Worm (Caenorhabditis elegans) whole organism, late embryonic: Measurements from ENCODE around the gene F02C12.1.

Source experiments
- C08G9.2 ChIP-seq: sonication (generic microtip); optimal IDR thresholded peaks from 2 replicates; lab custom pipeline; 2016; ENCODE audit warnings: mild to moderate bottlenecking, missing genetic modification characterization, moderate library complexity, missing compliant biosample characterization
- F13H6.1 ChIP-seq: sonication (generic microtip); optimal IDR thresholded peaks from 2 replicates; lab custom pipeline; 2016; ENCODE audit warnings: missing genetic modification characterization, missing compliant biosample characterization
- K02D7.2 ChIP-seq: sonication (generic microtip); optimal IDR thresholded peaks from 2 replicates; lab custom pipeline; 2017; ENCODE audit warnings: mild to moderate bottlenecking, missing genetic modification characterization, missing compliant biosample characterization
- ahr-1 ChIP-seq: sonication (generic microtip); optimal IDR thresholded peaks from 2 replicates; lab custom pipeline; 2016; ENCODE audit warnings: missing genetic modification characterization, missing compliant biosample characterization
- ama-1 ChIP-seq: fragments of 150-350 bp; optimal IDR thresholded peaks from 2 replicates; lab custom pipeline; 2014
- ceh-14 ChIP-seq: sonication (generic microtip); optimal IDR thresholded peaks from 2 replicates; lab custom pipeline; 2016; ENCODE audit warnings: missing genotype, missing genetic modification characterization, missing compliant biosample characterization
- ceh-19 ChIP-seq: fragments of 200-800 bp; sonication (Bioruptor generic); optimal IDR thresholded peaks from 2 replicates; lab custom pipeline; 2018; ENCODE audit warnings: mild to moderate bottlenecking, missing genetic modification characterization, missing compliant biosample characterization
- ceh-2 ChIP-seq: sonication (generic microtip); optimal IDR thresholded peaks from 2 replicates; lab custom pipeline; 2016; ENCODE audit warnings: missing genotype, missing genetic modification characterization, missing compliant biosample characterization
- ceh-22 ChIP-seq: sonication (generic microtip); optimal IDR thresholded peaks from 2 replicates; lab custom pipeline; 2017; ENCODE audit warnings: missing biosample characterization, missing genetic modification characterization
- ceh-24 ChIP-seq: sonication (generic microtip); optimal IDR thresholded peaks from 2 replicates; lab custom pipeline; 2016; ENCODE audit warnings: mild to moderate bottlenecking, missing genetic modification characterization, missing compliant biosample characterization
- ceh-31 ChIP-seq: sonication (generic microtip); optimal IDR thresholded peaks from 2 replicates; lab custom pipeline; 2016; ENCODE audit warnings: missing genetic modification characterization, missing compliant biosample characterization
- ceh-34 ChIP-seq: sonication (generic microtip); optimal IDR thresholded peaks from 2 replicates; lab custom pipeline; 2016; ENCODE audit warnings: mild to moderate bottlenecking, missing genetic modification characterization, missing compliant biosample characterization
- ceh-45 ChIP-seq: fragments of 200-800 bp; sonication (Bioruptor generic); IDR thresholded peaks from 2 replicates; pipeline ENCODE4 v1.3.6; 2022; ENCODE audit warnings: missing genetic modification reagents, missing genetic modification characterization, missing compliant biosample characterization
- ceh-48 ChIP-seq: sonication (generic microtip); optimal IDR thresholded peaks from 2 replicates; lab custom pipeline; 2016; ENCODE audit warnings: missing genetic modification characterization, inconsistent platforms, missing compliant biosample characterization
- ceh-6 ChIP-seq: fragments of 200-800 bp; sonication (Bioruptor generic); optimal IDR thresholded peaks from 2 replicates; lab custom pipeline; 2018; ENCODE audit warnings: mild to moderate bottlenecking, missing genetic modification characterization, missing compliant biosample characterization
- che-1 ChIP-seq: sonication (generic microtip); optimal IDR thresholded peaks from 2 replicates; lab custom pipeline; 2016; ENCODE audit warnings: mild to moderate bottlenecking, missing genetic modification characterization, missing compliant biosample characterization
- dmd-4 ChIP-seq: sonication (generic microtip); optimal IDR thresholded peaks from 2 replicates; lab custom pipeline; 2016; ENCODE audit warnings: borderline replicate concordance, missing genetic modification characterization, missing compliant biosample characterization
- elt-2 ChIP-seq: sonication (generic microtip); optimal IDR thresholded peaks from 2 replicates; lab custom pipeline; 2016; ENCODE audit warnings: missing genetic modification reagents, missing genetic modification characterization, missing compliant biosample characterization
- elt-4 ChIP-seq: sonication (generic microtip); optimal IDR thresholded peaks from 2 replicates; lab custom pipeline; 2016; ENCODE audit warnings: missing genetic modification characterization, missing compliant biosample characterization
- ets-4 ChIP-seq: sonication (generic microtip); optimal IDR thresholded peaks from 2 replicates; lab custom pipeline; 2016; ENCODE audit warnings: missing genetic modification characterization, missing compliant biosample characterization
- fkh-10 ChIP-seq: fragments of 150-350 bp; optimal IDR thresholded peaks from 2 replicates; lab custom pipeline; 2014; ENCODE audit warnings: missing biosample characterization, missing genetic modification reagents, missing genetic modification characterization
- fkh-6 ChIP-seq: sonication (generic microtip); optimal IDR thresholded peaks from 2 replicates; lab custom pipeline; 2016; ENCODE audit warnings: missing genetic modification characterization, missing compliant biosample characterization
- hlh-13 ChIP-seq: fragments of 200-800 bp; sonication (Bioruptor generic); optimal IDR thresholded peaks from 2 replicates; lab custom pipeline; 2018; ENCODE audit warnings: mild to moderate bottlenecking, missing genetic modification characterization, missing compliant biosample characterization
- hlh-30 ChIP-seq: sonication (generic microtip); optimal IDR thresholded peaks from 2 replicates; lab custom pipeline; 2017; ENCODE audit warnings: antibody characterized with exemption, missing genetic modification characterization, missing compliant biosample characterization; ENCODE audit not compliant: insufficient read depth
- hlh-6 ChIP-seq: sonication (generic microtip); optimal IDR thresholded peaks from 2 replicates; lab custom pipeline; 2016; ENCODE audit warnings: missing genotype, missing genetic modification characterization, missing compliant biosample characterization
- hlh-8 ChIP-seq: sonication (generic microtip); optimal IDR thresholded peaks from 2 replicates; lab custom pipeline; 2016; ENCODE audit warnings: missing genotype, missing genetic modification characterization, missing compliant biosample characterization
- lin-11 ChIP-seq: fragments of 200-800 bp; sonication (Bioruptor generic); optimal IDR thresholded peaks from 2 replicates; lab custom pipeline; 2018; ENCODE audit warnings: mild to moderate bottlenecking, missing genetic modification characterization, missing compliant biosample characterization
- madf-2 ChIP-seq: sonication (generic microtip); optimal IDR thresholded peaks from 2 replicates; lab custom pipeline; 2017; ENCODE audit warnings: missing genetic modification characterization, missing compliant biosample characterization
- mec-3 ChIP-seq: sonication (generic microtip); optimal IDR thresholded peaks from 2 replicates; lab custom pipeline; 2016; ENCODE audit warnings: borderline replicate concordance, missing genetic modification characterization, missing compliant biosample characterization
- nfya-1 ChIP-seq: sonication (generic microtip); optimal IDR thresholded peaks from 2 replicates; lab custom pipeline; 2017; ENCODE audit warnings: missing genetic modification characterization, mild to moderate bottlenecking, missing compliant biosample characterization, antibody characterized with exemption, moderate library complexity
- nhr-232 ChIP-seq: sonication (generic microtip); optimal IDR thresholded peaks from 2 replicates; lab custom pipeline; 2016; ENCODE audit warnings: missing genetic modification characterization, missing compliant biosample characterization
- npax-4 ChIP-seq: sonication (generic microtip); optimal IDR thresholded peaks from 2 replicates; lab custom pipeline; 2016; ENCODE audit warnings: missing genetic modification characterization, missing compliant biosample characterization
- pat-9 ChIP-seq: fragments of 200-800 bp; sonication (Bioruptor generic); optimal IDR thresholded peaks from 2 replicates; lab custom pipeline; 2018; ENCODE audit warnings: mild to moderate bottlenecking, missing genetic modification characterization, moderate library complexity, missing compliant biosample characterization
- pax-1 ChIP-seq: fragments of 150-350 bp; optimal IDR thresholded peaks from 2 replicates; lab custom pipeline; 2014; ENCODE audit warnings: missing biosample characterization, missing genetic modification characterization
- pha-2 ChIP-seq: sonication (generic microtip); optimal IDR thresholded peaks from 2 replicates; lab custom pipeline; 2017; ENCODE audit warnings: mild to moderate bottlenecking, missing genetic modification characterization, missing compliant biosample characterization
- pros-1 ChIP-seq: fragments of 150-350 bp; optimal IDR thresholded peaks from 2 replicates; lab custom pipeline; 2014; ENCODE audit warnings: missing biosample characterization, missing genetic modification reagents, missing genetic modification characterization
- sdc-2 ChIP-seq: sonication (generic microtip); optimal IDR thresholded peaks from 2 replicates; lab custom pipeline; 2016; ENCODE audit warnings: missing genotype, missing genetic modification characterization, missing compliant biosample characterization
- sox-2 ChIP-seq: fragments of 200-800 bp; sonication (Bioruptor generic); IDR thresholded peaks from 2 replicates; pipeline ENCODE4 v1.3.6; 2022; ENCODE audit warnings: missing genetic modification reagents, missing genetic modification characterization, missing compliant biosample characterization
- sox-4 ChIP-seq: sonication (generic microtip); optimal IDR thresholded peaks from 2 replicates; lab custom pipeline; 2017; ENCODE audit warnings: mild to moderate bottlenecking, missing genetic modification characterization, inconsistent platforms, missing compliant biosample characterization
- syd-9 ChIP-seq: sonication (generic microtip); optimal IDR thresholded peaks from 2 replicates; lab custom pipeline; 2016; ENCODE audit warnings: mild to moderate bottlenecking, missing genetic modification characterization, moderate library complexity, missing compliant biosample characterization
- ttx-3 ChIP-seq: sonication (generic microtip); optimal IDR thresholded peaks from 2 replicates; lab custom pipeline; 2016; ENCODE audit warnings: missing genetic modification reagents, missing genetic modification characterization, missing compliant biosample characterization
- unc-86 ChIP-seq: sonication (generic microtip); optimal IDR thresholded peaks from 2 replicates; lab custom pipeline; 2016; ENCODE audit warnings: missing genetic modification characterization, missing compliant biosample characterization

The F02C12.1 gene

DNA sequence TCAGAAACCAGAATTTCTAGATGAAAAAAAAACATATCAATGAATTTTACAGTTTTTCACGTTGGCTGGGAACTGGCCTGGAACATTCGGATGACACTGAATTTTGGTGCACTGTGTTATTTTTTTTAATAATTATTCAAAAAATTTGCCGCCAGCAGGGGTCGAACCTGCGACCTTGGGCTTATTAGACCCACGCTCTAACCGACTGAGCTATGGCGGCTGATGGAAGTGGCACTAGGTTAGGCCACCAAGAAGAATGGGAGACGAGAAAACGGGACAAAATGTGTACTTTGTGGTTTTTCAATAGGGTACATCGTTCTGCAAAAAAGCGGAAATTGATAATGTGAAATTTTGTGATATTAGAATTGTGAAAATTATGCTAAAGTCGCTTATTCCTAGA, 13.1 kb downstream of the F02C12.1 start (continued):
- TF ChIP-seq sox-2 (no peak), che-1 (peak; percentile 61), ceh-45 (GFP tag; lab: Robert Waterston, UW) (no peak), pat-9 (tag; lab: Kevin White, UChicago) (peak; percentile 19), pha-2 (tag; lab: Kevin White, UChicago) (peak; percentile 32), ceh-48 (tag; lab: Kevin White, UChicago) (peak; percentile 4), hlh-13 (GFP tag; lab: Kevin White, UChicago) (peak; percentile 37), hlh-8 (tag; lab: Kevin White, UChicago) (no peak), dmd-4 (tag; lab: Kevin White, UChicago) (no peak), pros-1 (tag; lab: Kevin White, UChicago) (no peak), fkh-10 (GFP tag; lab: Kevin White, UChicago) (no peak), pax-1 (no peak), lin-11 (tag; lab: Kevin White, UChicago) (peak; percentile 32), ceh-31 (no peak), ahr-1 (tag; lab: Kevin White, UChicago) (no peak), ceh-22 (tag; lab: Kevin White, UChicago) (no peak), ceh-6 (GFP tag; lab: Kevin White, UChicago) (peak; percentile 46), fkh-6 (tag; lab: Kevin White, UChicago) (no peak), hlh-6 (tag; lab: Kevin White, UChicago) (no peak), unc-86 (tag; lab: Kevin White, UChicago) (no peak), sdc-2 (tag; lab: Kevin White, UChicago) (peak; percentile 50), syd-9 (tag; lab: Kevin White, UChicago) (no peak), ets-4 (tag; lab: Kevin White, UChicago) (no peak), ceh-19 (GFP tag; lab: Kevin White, UChicago) (peak; percentile 30), nhr-232 (tag; lab: Kevin White, UChicago) (no peak), ama-1 (lab: Kevin White, UChicago) (no peak), F13H6.1 (tag; lab: Kevin White, UChicago) (no peak), sox-4 (tag; lab: Kevin White, UChicago) (peak; percentile 59), elt-2 (tag; lab: Kevin White, UChicago) (peak; percentile 43), ceh-24 (tag; lab: Kevin White, UChicago) (no peak), C08G9.2 (tag; lab: Kevin White, UChicago) (no peak), mec-3 (tag; lab: Kevin White, UChicago) (no peak)
- TF ChIP-seq, all 69 proteins: peak for 23

DNA sequence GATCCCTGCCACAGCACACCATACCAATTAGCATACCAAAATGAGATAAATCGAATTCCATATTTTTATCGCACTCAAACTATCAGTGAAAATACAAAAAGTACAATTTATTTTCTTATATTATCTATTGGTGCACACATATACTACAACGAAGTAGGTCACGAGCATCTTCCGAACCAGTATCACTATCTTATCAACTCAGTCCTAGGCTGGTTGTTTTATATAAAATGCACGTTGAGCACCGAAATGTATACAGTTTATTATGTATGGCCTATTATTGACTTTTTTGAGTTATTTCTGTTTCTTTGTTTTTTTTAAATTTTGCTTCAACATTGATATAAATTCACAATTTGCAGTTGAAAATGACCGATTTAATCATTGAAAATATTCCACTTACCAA, 13.8 kb downstream of the F02C12.1 start, which contains the start of gene C29F7.2:
Gene C29F7.2 (plus strand): TSS at position 357 of the 400 bp plus-strand sequence.
- TF ChIP-seq pax-1 (no peak), ceh-34 (tag; lab: Kevin White, UChicago) (no peak), elt-2 (tag; lab: Kevin White, UChicago) (peak; percentile 75), ttx-3 (no peak), madf-2 (tag; lab: Kevin White, UChicago) (no peak), elt-4 (no peak), sox-2 (no peak), npax-4 (tag; lab: Kevin White, UChicago) (no peak), pat-9 (tag; lab: Kevin White, UChicago) (no peak)
- TF ChIP-seq, all 69 proteins: peak for 1

DNA sequence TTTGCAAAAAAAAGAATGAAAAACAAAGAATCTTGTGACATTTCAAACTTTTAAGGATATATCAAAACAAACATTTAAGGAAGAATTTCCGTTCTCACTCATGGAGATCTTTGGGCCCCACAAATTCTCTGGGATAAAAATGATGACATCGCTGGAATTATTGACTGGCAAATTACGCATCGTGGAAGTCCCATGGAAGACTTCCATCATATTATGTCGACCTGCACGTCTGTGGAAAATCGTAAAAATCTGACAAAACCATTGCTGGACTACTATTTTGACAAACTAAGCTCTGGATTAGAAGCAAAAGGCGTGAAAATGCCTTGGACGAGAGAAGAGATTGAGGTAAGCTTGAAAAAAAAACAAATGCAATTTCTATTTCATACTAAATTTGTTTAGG, 15.6 kb downstream of the F02C12.1 start:
- TF ChIP-seq fkh-6 (tag; lab: Kevin White, UChicago) (no peak), ceh-2 (tag; lab: Kevin White, UChicago) (no peak), K02D7.2 (tag; lab: Kevin White, UChicago) (no peak), madf-2 (tag; lab: Kevin White, UChicago) (no peak), nfya-1 (tag; lab: Kevin White, UChicago) (no peak), ceh-14 (tag; lab: Kevin White, UChicago) (no peak), hlh-30 (tag; lab: Kevin White, UChicago) (no peak)
